Fruit fly (Drosophila melanogaster) whole organism, adult: ENCODE measurements around the gene HisCl1.
A peak's percentile ranks its signal among the peaks of the same experiment; 100 is the strongest.

Experiments
- CG11617 ChIP-seq: fragments of 200-800 bp; sonication (Bioruptor generic); optimal IDR thresholded peaks from 2 replicates; lab custom pipeline; 2017; ENCODE audit warnings: mild to moderate bottlenecking, missing biosample characterization, missing genetic modification reagents, missing genetic modification characterization
- CG14711 ChIP-seq: fragments of 200-800 bp; sonication (Bioruptor generic); optimal IDR thresholded peaks from 2 replicates; lab custom pipeline; 2018; ENCODE audit warnings: missing biosample characterization, mild to moderate bottlenecking, missing genetic modification characterization, moderate library complexity
- CG5204 ChIP-seq: fragments of 200-800 bp; sonication (Bioruptor generic); optimal IDR thresholded peaks from 2 replicates; lab custom pipeline; 2016; ENCODE audit warnings: missing biosample characterization, missing genetic modification characterization
- CG7045 ChIP-seq: fragments of 200-800 bp; sonication (Bioruptor generic); optimal IDR thresholded peaks from 2 replicates; lab custom pipeline; 2017; ENCODE audit warnings: missing biosample characterization, mild to moderate bottlenecking, missing genetic modification characterization
- CG7101 ChIP-seq: fragments of 200-800 bp; sonication (Bioruptor generic); optimal IDR thresholded peaks from 2 replicates; lab custom pipeline; 2018; ENCODE audit warnings: missing biosample characterization, mild to moderate bottlenecking, missing genetic modification characterization, moderate library complexity
- Clk ChIP-seq: fragments of 200-800 bp; sonication (Bioruptor generic); optimal IDR thresholded peaks from 2 replicates; lab custom pipeline; 2017; ENCODE audit warnings: missing biosample characterization, missing genetic modification characterization
- Hr96 ChIP-seq: fragments of 200-800 bp; sonication (Bioruptor generic); optimal IDR thresholded peaks from 2 replicates; lab custom pipeline; 2016; ENCODE audit warnings: missing biosample characterization, missing genetic modification characterization
- cic ChIP-seq: fragments of 200-800 bp; sonication (Bioruptor generic); optimal IDR thresholded peaks from 2 replicates; lab custom pipeline; 2017; ENCODE audit warnings: missing biosample characterization, mild to moderate bottlenecking, missing genetic modification characterization, moderate library complexity
- cnc ChIP-seq, 2 experiments: fragments of >200 bp; optimal IDR thresholded peaks; 2 replicates each; lab custom pipeline; 2017
- kay ChIP-seq: fragments of 200-800 bp; sonication (Bioruptor generic); peaks from one replicate; lab custom pipeline; 2016; ENCODE audit warnings: missing biosample characterization, missing genetic modification characterization, borderline replicate concordance
- ovo ChIP-seq: fragments of 200-800 bp; sonication (Bioruptor generic); optimal IDR thresholded peaks from 2 replicates; lab custom pipeline; 2016; ENCODE audit warnings: missing biosample characterization, missing genetic modification characterization
- pad ChIP-seq: fragments of 200-800 bp; sonication (Bioruptor generic); optimal IDR thresholded peaks from 3 replicates; lab custom pipeline; 2017; ENCODE audit warnings: missing biosample characterization, missing genetic modification characterization, mild to moderate bottlenecking, moderate library complexity, missing genetic modification reagents
- tj ChIP-seq: fragments of 200-800 bp; sonication (Bioruptor generic); optimal IDR thresholded peaks from 3 replicates; lab custom pipeline; 2017; ENCODE audit warnings: missing biosample characterization, mild to moderate bottlenecking, missing genetic modification characterization, moderate library complexity
- toe ChIP-seq: fragments of 200-800 bp; sonication (Bioruptor generic); optimal IDR thresholded peaks from 2 replicates; lab custom pipeline; 2016; ENCODE audit warnings: missing biosample characterization, missing genetic modification characterization

dm6 chr3R:11761718-11762117, 25.3 kb upstream of the HisCl1 start:
- no peak for TF ChIP-seq CG5204
- no peak for TF ChIP-seq CG7045 (GFP tag; lab: Kevin White, UChicago)
- TF ChIP-seq cic, result no peak
- no peak for TF ChIP-seq CG14711
- no peak for TF ChIP-seq CG11617 (GFP tag; lab: Kevin White, UChicago)
- no peak for TF ChIP-seq toe (GFP tag; lab: Kevin White, UChicago)
- no peak for TF ChIP-seq CG7101 (tag; lab: Kevin White, UChicago)
- TF ChIP-seq kay (GFP tag; lab: Kevin White, UChicago), result peak; percentile 98
- no peak for TF ChIP-seq Clk (GFP tag; lab: Kevin White, UChicago)
- TF ChIP-seq Hr96 (GFP tag; lab: Kevin White, UChicago), result no peak
- no peak for TF ChIP-seq ovo (GFP tag; lab: Kevin White, UChicago)
- peak; percentile 72 for TF ChIP-seq tj (GFP tag; lab: Kevin White, UChicago)
- no peak for TF ChIP-seq cnc (optimal IDR thresholded peaks at IDR 0.05; lab: Kevin White, UChicago)
- no peak for TF ChIP-seq pad (GFP tag; lab: Kevin White, UChicago)
